Fruit fly (Drosophila melanogaster) whole organism, embryonic: Measurements from ENCODE around the gene CG5913.
A peak's percentile ranks its signal among the peaks of the same experiment; 100 is the strongest.

ENCODE experiments used
- Ada2b ChIP-seq: fragments of 200-800 bp; sonication (Bioruptor generic); IDR thresholded peaks from 2 replicates; pipeline ENCODE4 v1.3.6; 2022; ENCODE audit warnings: missing biosample characterization, missing genetic modification characterization
- Aef1 ChIP-seq: fragments of 200-800 bp; sonication (Bioruptor generic); IDR thresholded peaks from 3 replicates; pipeline ENCODE4 v1.3.6; 2022; ENCODE audit warnings: missing biosample characterization, missing genetic modification characterization
- Atf6 ChIP-seq: fragments of 200-800 bp; sonication (Bioruptor generic); IDR thresholded peaks from 2 replicates; pipeline ENCODE4 v1.3.6; 2022; ENCODE audit warnings: missing biosample characterization, missing genetic modification characterization
- Bteb2 ChIP-seq: fragments of 200-800 bp; sonication (Bioruptor generic); optimal IDR thresholded peaks from 2 replicates; lab custom pipeline; 2016; ENCODE audit warnings: missing biosample characterization, missing genetic modification characterization
- CG11398 ChIP-seq: fragments of 200-800 bp; sonication (Bioruptor generic); optimal IDR thresholded peaks from 2 replicates; lab custom pipeline; 2016; ENCODE audit warnings: missing biosample characterization, missing genetic modification characterization
- CG13123 ChIP-seq: fragments of 200-800 bp; sonication (Bioruptor generic); optimal IDR thresholded peaks from 2 replicates; lab custom pipeline; 2016; ENCODE audit warnings: missing biosample characterization, missing genetic modification characterization
- CG14050 ChIP-seq: fragments of 200-800 bp; sonication (Bioruptor generic); IDR thresholded peaks from 3 replicates; pipeline ENCODE4 v1.3.6; 2022; ENCODE audit warnings: missing biosample characterization, missing genetic modification characterization
- CG14441 ChIP-seq: fragments of 200-800 bp; sonication (Bioruptor generic); IDR thresholded peaks from 2 replicates; pipeline ENCODE4 v1.3.6; 2022; ENCODE audit warnings: missing biosample characterization, missing genetic modification characterization
- CG15011 ChIP-seq: fragments of 200-800 bp; sonication (Bioruptor generic); optimal IDR thresholded peaks from 3 replicates; lab custom pipeline; 2018; ENCODE audit warnings: missing biosample characterization, mild to moderate bottlenecking, missing genetic modification characterization
- CG1602 ChIP-seq: fragments of 200-800 bp; sonication (Bioruptor generic); optimal IDR thresholded peaks from 3 replicates; lab custom pipeline; 2016; ENCODE audit warnings: missing biosample characterization, missing genetic modification characterization
- CG17186 ChIP-seq: fragments of 200-800 bp; sonication (Bioruptor generic); optimal IDR thresholded peaks from 3 replicates; lab custom pipeline; 2017; ENCODE audit warnings: missing biosample characterization, missing genetic modification reagents, missing genetic modification characterization
- CG17568 ChIP-seq: fragments of 200-800 bp; sonication (Bioruptor generic); optimal IDR thresholded peaks from 2 replicates; lab custom pipeline; 2018; ENCODE audit warnings: missing biosample characterization, mild to moderate bottlenecking, missing genetic modification characterization, moderate library complexity
- CG17912 ChIP-seq: fragments of 200-800 bp; sonication (Bioruptor generic); optimal IDR thresholded peaks from 2 replicates; lab custom pipeline; 2018; ENCODE audit warnings: missing biosample characterization, mild to moderate bottlenecking, missing genetic modification characterization
- CG32767 ChIP-seq: fragments of 200-800 bp; sonication (Bioruptor generic); IDR thresholded peaks from 2 replicates; pipeline ENCODE4 v1.3.6; 2022; ENCODE audit warnings: missing biosample characterization, missing genetic modification characterization
- CG34376 ChIP-seq: fragments of 200-800 bp; sonication (Bioruptor generic); optimal IDR thresholded peaks from 2 replicates; lab custom pipeline; 2018; ENCODE audit warnings: missing biosample characterization, mild to moderate bottlenecking, missing genetic modification characterization
- CG4424 ChIP-seq: fragments of 200-800 bp; sonication (Bioruptor generic); optimal IDR thresholded peaks from 3 replicates; lab custom pipeline; 2016; ENCODE audit warnings: missing biosample characterization, missing genetic modification characterization
- CG4617 ChIP-seq: fragments of 200-800 bp; sonication (Bioruptor generic); optimal IDR thresholded peaks from 3 replicates; lab custom pipeline; 2016; ENCODE audit warnings: missing biosample characterization, missing genetic modification characterization, borderline replicate concordance
- CG6683 ChIP-seq: fragments of 200-800 bp; sonication (Bioruptor generic); optimal IDR thresholded peaks from 2 replicates; lab custom pipeline; 2017; ENCODE audit warnings: missing biosample characterization, mild to moderate bottlenecking, missing genetic modification characterization, missing genetic modification reagents
- CG9727 ChIP-seq: fragments of 200-800 bp; sonication (Bioruptor generic); optimal IDR thresholded peaks from 3 replicates; lab custom pipeline; 2017; ENCODE audit warnings: missing biosample characterization, mild to moderate bottlenecking, missing genetic modification characterization
- CTCF ChIP-seq: fragments of 200-800 bp; sonication (Bioruptor generic); optimal IDR thresholded peaks from 2 replicates; lab custom pipeline; 2017; ENCODE audit warnings: missing biosample characterization, mild to moderate bottlenecking, missing genetic modification characterization, moderate library complexity
- Chrac-16 ChIP-seq: fragments of 200-800 bp; sonication (Bioruptor generic); optimal IDR thresholded peaks from 3 replicates; lab custom pipeline; 2016; ENCODE audit warnings: missing biosample characterization, missing genetic modification characterization
- Drgx ChIP-seq: fragments of 200-800 bp; sonication (Bioruptor generic); IDR thresholded peaks from 2 replicates; pipeline ENCODE4 v1.3.6; 2022; ENCODE audit warnings: missing biosample characterization, missing genetic modification characterization
- HLH3B ChIP-seq: fragments of 200-800 bp; sonication (Bioruptor generic); IDR thresholded peaks from 2 replicates; pipeline ENCODE4 v1.3.6; 2022; ENCODE audit warnings: missing biosample characterization, missing genetic modification characterization
- Jarid2 ChIP-seq: fragments of 200-800 bp; sonication (Bioruptor generic); optimal IDR thresholded peaks from 3 replicates; lab custom pipeline; 2017; ENCODE audit warnings: mild to moderate bottlenecking, missing biosample characterization, missing genetic modification reagents, missing genetic modification characterization
- Med ChIP-seq: fragments of 200-800 bp; sonication (Bioruptor generic); peaks from one replicate; lab custom pipeline; 2016; ENCODE audit warnings: missing biosample characterization, missing genetic modification characterization, mild to moderate bottlenecking, inconsistent platforms, moderate library complexity
- Myb ChIP-seq: fragments of 200-800 bp; sonication (Bioruptor generic); optimal IDR thresholded peaks from 2 replicates; lab custom pipeline; 2016; ENCODE audit warnings: missing biosample characterization, missing genetic modification characterization
- NC2β ChIP-seq: fragments of 200-800 bp; sonication (Bioruptor generic); optimal IDR thresholded peaks from 2 replicates; lab custom pipeline; 2016; ENCODE audit warnings: missing biosample characterization, missing genetic modification characterization
- NFAT ChIP-seq: fragments of 200-800 bp; sonication (Bioruptor generic); IDR thresholded peaks from 2 replicates; pipeline ENCODE4 v1.3.6; 2022; ENCODE audit warnings: missing biosample characterization, missing genetic modification characterization
- Nf-YB ChIP-seq: fragments of 200-800 bp; sonication (Bioruptor generic); optimal IDR thresholded peaks from 3 replicates; lab custom pipeline; 2019; ENCODE audit warnings: missing biosample characterization, mild to moderate bottlenecking, missing genetic modification characterization, moderate library complexity
- NfI ChIP-seq: fragments of 200-800 bp; sonication (Bioruptor generic); optimal IDR thresholded peaks from 3 replicates; lab custom pipeline; 2018; ENCODE audit warnings: missing biosample characterization, mild to moderate bottlenecking, missing genetic modification characterization, moderate library complexity
- Ptx1 ChIP-seq: fragments of 200-800 bp; sonication (Bioruptor generic); IDR thresholded peaks from 2 replicates; pipeline ENCODE4 v1.3.6; 2022; ENCODE audit warnings: missing biosample characterization, missing genetic modification characterization
- Rx ChIP-seq: fragments of 200-800 bp; sonication (Bioruptor generic); IDR thresholded peaks from 2 replicates; pipeline ENCODE4 v1.3.6; 2022; ENCODE audit warnings: missing biosample characterization, missing genetic modification characterization
- Trl ChIP-seq, 3 experiments: fragments of >200 bp in 2 of 3; fragments of 200-800 bp in 1 of 3; sonication (Bioruptor generic) in 1 of 3; optimal IDR thresholded peaks; 2 replicates in 1 of 3; 3 replicates in 2 of 3; lab custom pipeline; 2016 to 2017; ENCODE audit warnings: missing biosample characterization in 1 of 3, missing genetic modification characterization in 1 of 3
- br ChIP-seq: fragments of >200 bp; optimal IDR thresholded peaks from 2 replicates; lab custom pipeline; 2017
- bsh ChIP-seq, 2 experiments: fragments of 200-800 bp; sonication (Bioruptor generic); optimal IDR thresholded peaks; 2 replicates each; lab custom pipeline; 2017 to 2018; ENCODE audit warnings: mild to moderate bottlenecking in 2 of 2, missing biosample characterization in 2 of 2, missing genetic modification characterization in 2 of 2, moderate library complexity in 1 of 2
- cg ChIP-seq: fragments of 200-800 bp; sonication (Bioruptor generic); optimal IDR thresholded peaks from 3 replicates; lab custom pipeline; 2019; ENCODE audit warnings: missing biosample characterization, mild to moderate bottlenecking, missing genetic modification characterization, moderate library complexity
- crp ChIP-seq, 2 experiments: fragments of 200-800 bp; sonication (Bioruptor generic); optimal IDR thresholded peaks; 2 replicates in 1 of 2; 3 replicates in 1 of 2; lab custom pipeline; 2017; ENCODE audit warnings: missing biosample characterization in 2 of 2, missing genetic modification characterization in 2 of 2, mild to moderate bottlenecking in 1 of 2, moderate library complexity in 1 of 2
- ems ChIP-seq: fragments of 200-800 bp; sonication (Bioruptor generic); optimal IDR thresholded peaks from 3 replicates; lab custom pipeline; 2016; ENCODE audit warnings: missing biosample characterization, missing genetic modification characterization
- fd102C ChIP-seq: fragments of 200-800 bp; sonication (Bioruptor generic); optimal IDR thresholded peaks from 2 replicates; lab custom pipeline; 2018; ENCODE audit warnings: missing biosample characterization, mild to moderate bottlenecking, missing genetic modification characterization, moderate library complexity
- fd96Cb ChIP-seq: fragments of 200-800 bp; sonication (Bioruptor generic); optimal IDR thresholded peaks from 2 replicates; lab custom pipeline; 2018; ENCODE audit warnings: missing biosample characterization, mild to moderate bottlenecking, missing genetic modification characterization, moderate library complexity
- gsb ChIP-seq: fragments of 200-800 bp; sonication (Bioruptor generic); IDR thresholded peaks from 2 replicates; pipeline ENCODE4 v1.3.6; 2022; ENCODE audit warnings: missing biosample characterization, missing genetic modification characterization
- ind ChIP-seq: fragments of 200-800 bp; sonication (Bioruptor generic); optimal IDR thresholded peaks from 3 replicates; lab custom pipeline; 2016; ENCODE audit warnings: missing biosample characterization, missing genetic modification characterization
- oc ChIP-seq: fragments of 200-800 bp; sonication (Bioruptor generic); optimal IDR thresholded peaks from 2 replicates; lab custom pipeline; 2018; ENCODE audit warnings: missing biosample characterization, mild to moderate bottlenecking, missing genetic modification characterization, moderate library complexity
- ranshi ChIP-seq: fragments of 200-800 bp; sonication (Bioruptor generic); IDR thresholded peaks from 2 replicates; pipeline ENCODE4 v1.3.6; 2022; ENCODE audit warnings: missing biosample characterization, missing genetic modification characterization
- scrt ChIP-seq: fragments of 200-800 bp; sonication (Bioruptor generic); optimal IDR thresholded peaks from 2 replicates; lab custom pipeline; 2018; ENCODE audit warnings: missing biosample characterization, mild to moderate bottlenecking, missing genetic modification characterization, moderate library complexity
- slp2 ChIP-seq: fragments of 200-800 bp; sonication (Bioruptor generic); optimal IDR thresholded peaks from 2 replicates; lab custom pipeline; 2016; ENCODE audit warnings: missing biosample characterization, missing genetic modification characterization
- sqz ChIP-seq: fragments of 200-800 bp; sonication (Bioruptor generic); optimal IDR thresholded peaks from 3 replicates; lab custom pipeline; 2018; ENCODE audit warnings: missing biosample characterization, mild to moderate bottlenecking, missing genetic modification characterization
- unpg ChIP-seq: fragments of 200-800 bp; sonication (Bioruptor generic); optimal IDR thresholded peaks from 3 replicates; lab custom pipeline; 2018; ENCODE audit warnings: missing biosample characterization, mild to moderate bottlenecking, missing genetic modification characterization, moderate library complexity
- wek ChIP-seq: fragments of 200-800 bp; sonication (Bioruptor generic); optimal IDR thresholded peaks from 3 replicates; lab custom pipeline; 2018; ENCODE audit warnings: missing biosample characterization, mild to moderate bottlenecking, missing genetic modification characterization, moderate library complexity
- z ChIP-seq: fragments of 200-800 bp; sonication (Bioruptor generic); IDR thresholded peaks from 3 replicates; pipeline ENCODE4 v1.3.6; 2022; ENCODE audit warnings: missing biosample characterization, missing genetic modification characterization
- zfh1 ChIP-seq: fragments of 200-800 bp; sonication (Bioruptor generic); IDR thresholded peaks from 3 replicates; pipeline ENCODE4 v1.3.6; 2022; ENCODE audit warnings: missing biosample characterization, missing genetic modification characterization

The CG5913 gene

DNA sequence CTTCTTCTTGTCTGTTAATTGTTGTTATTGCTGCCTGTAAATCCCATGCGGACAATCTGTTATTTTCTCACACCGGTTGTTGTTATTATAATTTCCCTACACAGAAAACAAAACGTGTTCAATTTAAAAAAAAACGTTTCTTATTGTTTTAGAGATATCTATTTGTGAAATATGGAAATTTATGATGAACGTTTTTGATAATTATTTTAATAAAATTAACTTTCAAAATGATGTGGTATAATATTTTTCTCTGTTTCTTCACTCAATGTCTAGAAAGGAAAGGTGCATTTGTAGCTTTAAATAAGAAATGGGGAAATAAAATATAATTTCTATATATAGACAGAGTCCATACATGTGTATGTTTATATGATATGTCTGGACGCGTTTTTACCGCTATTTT, 9.0 kb upstream of the CG5913 start (continued):
- no peak for TF ChIP-seq CG34376 (GFP tag; lab: Kevin White, UChicago)
- TF ChIP-seq CG9727 (GFP tag; lab: Kevin White, UChicago) = peak; percentile 77
- peak; percentile 49 for TF ChIP-seq Ptx1 (GFP tag; lab: Robert Waterston, UW)
- no peak; the same call in 1 of the 2 replicates for TF ChIP-seq Atf6 (GFP tag; lab: Robert Waterston, UW)
- TF ChIP-seq scrt = peak; percentile 10
- peak; percentile 83 for TF ChIP-seq fd96Cb (tag; lab: Kevin White, UChicago)
- peak; percentile 55 for TF ChIP-seq Ada2b
- peak; percentile 69 for TF ChIP-seq Med
- peak; percentile 45 for TF ChIP-seq sqz (GFP tag; lab: Kevin White, UChicago)
- no peak for TF ChIP-seq CG17186 (GFP tag; lab: Kevin White, UChicago)
- TF ChIP-seq bsh (GFP tag; optimal IDR thresholded peaks at IDR 0.05; lab: Kevin White, UChicago) = peak in 1 of 2 experiments; percentile 91
- TF ChIP-seq CG14441 (GFP tag; lab: Robert Waterston, UW) = 0 out of 2 replicates have a peak, but pooled peaks have one; percentile 13
- TF ChIP-seq CG14050 = peak; percentile 12; the same call in 1 of the 3 replicates
- TF ChIP-seq Nf-YB (GFP tag; lab: Kevin White, UChicago) = peak; percentile 55
- TF ChIP-seq fd102C (GFP tag; lab: Kevin White, UChicago) = peak; percentile 14

DNA sequence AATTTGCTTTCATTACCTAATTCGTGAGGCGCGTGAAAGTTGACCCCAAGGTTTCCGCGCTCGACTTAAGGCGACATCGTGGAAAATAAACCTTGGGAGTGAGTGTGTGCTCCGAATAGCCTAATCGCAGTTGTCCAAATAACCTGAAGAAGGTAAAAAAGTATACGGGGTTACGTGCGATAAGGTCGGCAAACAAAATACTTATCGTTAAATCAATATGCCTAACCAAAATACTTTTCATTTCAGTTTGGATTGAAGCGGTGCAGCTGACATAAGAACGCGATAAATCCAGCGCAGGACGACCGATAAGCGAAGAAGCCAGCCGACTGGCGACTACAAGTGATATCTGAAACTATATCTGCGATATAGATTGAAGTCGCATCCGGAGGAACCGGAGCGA, 8.2 kb upstream of the CG5913 start:
- TF ChIP-seq z (GFP tag; lab: Robert Waterston, UW) (no peak), Aef1 (GFP tag; lab: Robert Waterston, UW) (no peak), NfI (no peak), ranshi (GFP tag; lab: Robert Waterston, UW) (no peak), crp (GFP tag; optimal IDR thresholded peaks at IDR 0.05; lab: Kevin White, UChicago) (no peak), ind (GFP tag; lab: Kevin White, UChicago) (no peak), Myb (GFP tag; lab: Kevin White, UChicago) (no peak), CG1602 (no peak), zfh1 (GFP tag; lab: Robert Waterston, UW) (no peak), br (no peak), CG17912 (GFP tag; lab: Kevin White, UChicago) (peak; percentile 4), ems (GFP tag; lab: Kevin White, UChicago) (peak; percentile 12), CG17568 (GFP tag; lab: Kevin White, UChicago) (peak; percentile 74), slp2 (GFP tag; lab: Kevin White, UChicago) (no peak), CG32767 (GFP tag; lab: Robert Waterston, UW) (no peak), CG6683 (no peak), Drgx (GFP tag; lab: Robert Waterston, UW) (no peak), HLH3B (peak; percentile 38; the same call in 1 of the 2 replicates), CG4424 (GFP tag; lab: Kevin White, UChicago) (no peak), CG4617 (GFP tag; lab: Kevin White, UChicago) (no peak), wek (GFP tag; lab: Kevin White, UChicago) (peak; percentile 74), CG13123 (GFP tag; lab: Kevin White, UChicago) (no peak), Rx (no peak), gsb (GFP tag; lab: Robert Waterston, UW) (no peak), Bteb2 (GFP tag; lab: Kevin White, UChicago) (no peak), NFAT (GFP tag; lab: Robert Waterston, UW) (no peak), NC2β (GFP tag; lab: Kevin White, UChicago) (no peak), oc (tag; lab: Kevin White, UChicago) (no peak), sqz (GFP tag; lab: Kevin White, UChicago) (no peak), Chrac-16 (no peak), Jarid2 (GFP tag; lab: Kevin White, UChicago) (no peak), unpg (peak; percentile 44), cg (GFP tag; lab: Kevin White, UChicago) (no peak), CTCF (GFP tag; lab: Kevin White, UChicago) (no peak), CG11398 (GFP tag; lab: Kevin White, UChicago) (peak; percentile 30), CG15011 (GFP tag; lab: Kevin White, UChicago) (peak; percentile 16), Trl (optimal IDR thresholded peaks at IDR 0.05; lab: Kevin White, UChicago) (no peak), Trl (GFP tag; optimal IDR thresholded peaks at IDR 0.05; lab: Kevin White, UChicago) (peak; percentile 39)
